Fruit fly (Drosophila melanogaster) whole organism, wandering third instar larva: Measurements from ENCODE around the gene CG2260.

ENCODE experiments used
- Abd-B ChIP-seq: fragments of >200 bp; optimal IDR thresholded peaks from 2 replicates; lab custom pipeline; 2017; ENCODE audit warnings: missing biosample characterization, missing genetic modification characterization
- CG32264 ChIP-seq: fragments of 200-800 bp; sonication (Bioruptor generic); optimal IDR thresholded peaks from 2 replicates; lab custom pipeline; 2016; ENCODE audit warnings: missing biosample characterization, missing genetic modification characterization
- CrebA ChIP-seq: fragments of 200-800 bp; sonication (Bioruptor generic); optimal IDR thresholded peaks from 2 replicates; lab custom pipeline; 2016; ENCODE audit warnings: missing biosample characterization, mild to moderate bottlenecking, missing genetic modification characterization, borderline replicate concordance
- Dif ChIP-seq: fragments of 200-275, 200-300 bp; sonication (Bioruptor generic); optimal IDR thresholded peaks from 2 replicates; lab custom pipeline; 2018; ENCODE audit warnings: missing biosample characterization, missing genetic modification characterization; ENCODE audit not compliant: partially characterized antibody
- GATAd ChIP-seq: sonication (Bioruptor generic); optimal IDR thresholded peaks from 2 replicates; lab custom pipeline; 2016; ENCODE audit warnings: missing biosample characterization, missing genetic modification characterization
- Jra ChIP-seq: sonication (Bioruptor generic); optimal IDR thresholded peaks from 2 replicates; lab custom pipeline; 2016; ENCODE audit warnings: missing biosample characterization, missing genetic modification characterization
- Mio ChIP-seq: sonication (Bioruptor generic); optimal IDR thresholded peaks from 2 replicates; lab custom pipeline; 2016; ENCODE audit warnings: missing biosample characterization, missing genetic modification characterization
- N ChIP-seq: fragments of >200 bp; optimal IDR thresholded peaks from 2 replicates; lab custom pipeline; 2018; ENCODE audit warnings: missing biosample characterization, missing external identifiers, missing genetic modification characterization
- Rel ChIP-seq, 2 experiments: fragments of 200-800 bp; sonication (Bioruptor generic) in 1 of 2; optimal IDR thresholded peaks; 2 replicates in 1 of 2; 3 replicates in 1 of 2; lab custom pipeline; 2016 to 2019; ENCODE audit warnings: mild to moderate bottlenecking in 2 of 2, missing biosample characterization in 2 of 2, missing genetic modification characterization in 2 of 2, moderate library complexity in 1 of 2
- dl ChIP-seq, 2 experiments: fragments of 175-275, 200-275 bp in 1 of 2; fragments of 200-275 bp in 1 of 2; sonication (Bioruptor generic); optimal IDR thresholded peaks; lab custom pipeline; 2018; ENCODE audit warnings: mild to moderate bottlenecking in 2 of 2, missing biosample characterization in 2 of 2, missing genetic modification characterization in 2 of 2, moderate library complexity in 2 of 2; ENCODE audit not compliant: partially characterized antibody in 2 of 2, insufficient read depth in 1 of 2
- dsf ChIP-seq: sonication (Bioruptor generic); optimal IDR thresholded peaks from 2 replicates; lab custom pipeline; 2016; ENCODE audit warnings: missing biosample characterization, missing genetic modification characterization, borderline replicate concordance
- foxo ChIP-seq, 2 experiments: fragments of 200-800 bp; sonication (Bioruptor generic); optimal IDR thresholded peaks; 2 replicates in 1 of 2; 3 replicates in 1 of 2; lab custom pipeline; 2016 to 2017; ENCODE audit warnings: missing biosample characterization in 2 of 2, missing genetic modification characterization in 2 of 2
- h ChIP-seq: fragments of 200-800 bp; sonication (Bioruptor generic); optimal IDR thresholded peaks from 3 replicates; lab custom pipeline; 2016; ENCODE audit warnings: missing biosample characterization, mild to moderate bottlenecking, missing genetic modification characterization
- jim ChIP-seq: fragments of 175-275, 200-325 bp; sonication (Bioruptor generic); optimal IDR thresholded peaks from 2 replicates; lab custom pipeline; 2016; ENCODE audit warnings: missing biosample characterization, mild to moderate bottlenecking, missing genetic modification characterization
- psq ChIP-seq: fragments of 200-800 bp; sonication (Bioruptor generic); optimal IDR thresholded peaks from 3 replicates; lab custom pipeline; 2017; ENCODE audit warnings: missing biosample characterization, mild to moderate bottlenecking, missing genetic modification characterization, moderate library complexity
- rgr ChIP-seq: fragments of 200-800 bp; sonication (Bioruptor generic); optimal IDR thresholded peaks from 3 replicates; lab custom pipeline; 2016; ENCODE audit warnings: missing biosample characterization, mild to moderate bottlenecking, missing genetic modification characterization
- sage ChIP-seq: fragments of 200-800 bp; sonication (Bioruptor generic); optimal IDR thresholded peaks from 2 replicates; lab custom pipeline; 2016; ENCODE audit warnings: missing biosample characterization, mild to moderate bottlenecking, missing genetic modification characterization
- tai ChIP-seq: sonication (Bioruptor generic); optimal IDR thresholded peaks from 2 replicates; lab custom pipeline; 2016; ENCODE audit warnings: missing biosample characterization, missing genetic modification characterization
- usp ChIP-seq: fragments of >200 bp; optimal IDR thresholded peaks from 2 replicates; lab custom pipeline; 2017; ENCODE audit warnings: missing biosample characterization, missing genetic modification characterization
- woc ChIP-seq: sonication (Bioruptor generic); optimal IDR thresholded peaks from 2 replicates; lab custom pipeline; 2016; ENCODE audit warnings: missing biosample characterization, mild to moderate bottlenecking, missing genetic modification characterization

CG2260 gene

DNA sequence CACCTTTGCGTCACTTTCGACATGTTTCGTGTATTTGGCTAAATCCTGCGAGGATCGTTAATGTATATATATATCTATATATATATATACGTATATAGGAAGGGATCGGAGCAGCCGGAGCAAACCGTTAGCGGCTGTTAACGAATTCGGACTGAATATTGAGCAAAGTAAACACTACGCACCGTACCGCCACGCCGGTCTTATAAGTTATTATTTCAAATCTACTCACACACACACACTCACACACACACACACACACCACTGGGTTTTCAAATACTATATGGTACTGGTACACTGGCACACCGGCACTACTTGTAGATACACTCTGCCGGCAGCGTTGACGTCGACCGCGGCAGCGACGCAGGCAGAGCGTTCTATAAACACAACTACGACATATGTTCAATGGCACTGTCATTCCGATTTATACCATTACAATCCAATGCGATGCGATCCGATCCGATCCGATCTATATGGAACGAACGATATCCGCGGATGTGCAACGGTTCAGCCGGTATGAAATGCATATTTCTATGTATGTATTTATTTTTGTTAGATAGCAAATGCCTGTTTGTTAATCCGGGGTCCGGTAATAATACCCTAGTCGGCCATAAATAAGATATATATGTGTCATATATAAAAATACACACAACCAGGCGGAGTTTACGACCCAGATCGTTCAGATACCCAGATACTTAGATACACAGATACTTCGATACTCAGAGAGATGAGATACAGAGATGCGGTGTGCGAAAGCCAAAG is 39.3 kb downstream of the CG2260 start, which contains the start of gene Ldsdh1:
Gene Ldsdh1 (minus strand): TSS at position 179 of the 759 bp plus-strand sequence.
- TF ChIP-seq rgr (GFP tag; lab: Kevin White, UChicago): no peak
- no peak for TF ChIP-seq dl (GFP tag; optimal IDR thresholded peaks at IDR 0.05; lab: Kevin White, UChicago; ENCODE audit: insufficient read depth in 1 of 2, partially characterized antibody in 2 of 2)
- no peak for TF ChIP-seq Dif (GFP tag; lab: Kevin White, UChicago)
- no peak for TF ChIP-seq N (GFP tag; lab: Kevin White, UChicago)
- TF ChIP-seq CrebA: no peak
- no peak for TF ChIP-seq sage (GFP tag; lab: Kevin White, UChicago)
- TF ChIP-seq GATAd (GFP tag; lab: Kevin White, UChicago): no peak
- no peak for TF ChIP-seq tai (GFP tag; lab: Kevin White, UChicago)
- TF ChIP-seq Jra: no peak
- no peak for TF ChIP-seq Abd-B (GFP tag; lab: Kevin White, UChicago)
- no peak for TF ChIP-seq usp (GFP tag; lab: Kevin White, UChicago)
- TF ChIP-seq CG32264 (GFP tag; lab: Kevin White, UChicago): no peak
- no peak for TF ChIP-seq dsf
- TF ChIP-seq Rel (GFP tag; optimal IDR thresholded peaks at IDR 0.05; lab: Kevin White, UChicago): no peak
- TF ChIP-seq Rel (tag; optimal IDR thresholded peaks at IDR 0.05; lab: Kevin White, UChicago): no peak

- TF ChIP-seq N (GFP tag; lab: Kevin White, UChicago) (no peak), h (GFP tag; lab: Kevin White, UChicago) (peak; percentile 0), dsf (no peak), Mio (GFP tag; lab: Kevin White, UChicago) (no peak), psq (GFP tag; lab: Kevin White, UChicago) (peak; percentile 8), Dif (GFP tag; lab: Kevin White, UChicago) (no peak), foxo (GFP tag; optimal IDR thresholded peaks at IDR 0.05; lab: Kevin White, UChicago) (peak in 1 of 2 experiments; percentile 30)
Observed at dm6 chrX:8080174-8080573, 40.8 kb downstream of the CG2260 start.

DNA sequence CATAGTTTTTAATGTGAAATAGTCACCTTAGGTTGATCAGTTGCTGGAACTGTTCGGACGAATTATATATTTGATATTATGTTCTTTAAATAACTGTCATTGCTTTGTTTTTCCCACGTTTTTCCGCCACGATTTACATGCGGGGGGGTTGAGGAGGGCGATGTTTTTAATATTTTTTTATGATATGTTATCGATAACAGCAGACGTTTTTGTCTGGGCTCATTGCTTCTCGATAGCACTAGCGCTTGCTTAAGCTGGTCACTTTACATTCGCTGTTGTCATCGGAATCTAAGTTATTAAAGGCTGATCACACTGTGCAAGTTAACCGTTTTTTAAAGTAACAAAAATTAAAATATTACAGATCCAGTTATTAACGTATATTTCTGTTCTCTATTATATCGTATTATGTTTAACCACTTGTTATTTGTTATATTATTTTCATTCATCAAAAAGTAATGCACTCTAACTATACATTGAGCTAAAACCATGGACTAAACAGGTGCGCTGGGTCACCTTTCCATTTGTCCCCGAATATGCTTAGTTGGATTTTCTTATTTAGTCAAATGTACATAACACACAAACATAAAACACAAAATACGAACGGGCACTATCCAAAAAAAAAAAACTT is 45.5 kb downstream of the CG2260 start, which contains the start of the genes Upf2 and CG1571:
Gene Upf2 (minus strand): TSS at position 167 of the 628 bp plus-strand sequence.
Gene CG1571 (plus strand): TSS at position 578 of the 628 bp plus-strand sequence.
- TF ChIP-seq sage (GFP tag; lab: Kevin White, UChicago): no peak
- no peak for TF ChIP-seq woc
- no peak for TF ChIP-seq Abd-B (GFP tag; lab: Kevin White, UChicago)
- TF ChIP-seq dl (GFP tag; optimal IDR thresholded peaks at IDR 0.05; lab: Kevin White, UChicago; ENCODE audit: insufficient read depth in 1 of 2, partially characterized antibody in 2 of 2): no peak
- no peak for TF ChIP-seq psq (GFP tag; lab: Kevin White, UChicago)
- no peak for TF ChIP-seq dsf
- no peak for TF ChIP-seq jim (GFP tag; lab: Kevin White, UChicago)
- no peak for TF ChIP-seq CrebA
- TF ChIP-seq foxo (GFP tag; optimal IDR thresholded peaks at IDR 0.05; lab: Kevin White, UChicago): no peak
- TF ChIP-seq tai (GFP tag; lab: Kevin White, UChicago): no peak
- TF ChIP-seq Dif (GFP tag; lab: Kevin White, UChicago): no peak
